Worm (Caenorhabditis elegans) whole organism, L1 larva: ENCODE results near the gene C34F11.2.

Experiments
- C04F5.9 ChIP-seq: sonication (generic microtip); optimal IDR thresholded peaks from 2 replicates; lab custom pipeline; 2016; ENCODE audit warnings: missing genetic modification characterization, missing compliant biosample characterization
- C34B4.2 ChIP-seq: sonication (generic microtip); optimal IDR thresholded peaks from 2 replicates; lab custom pipeline; 2017; ENCODE audit warnings: mild to moderate bottlenecking, missing genetic modification characterization, missing compliant biosample characterization
- F16B12.6 ChIP-seq: fragments of 150-350 bp; optimal IDR thresholded peaks from 2 replicates; lab custom pipeline; 2014; ENCODE audit warnings: missing biosample characterization, missing genetic modification characterization
- aha-1 ChIP-seq: fragments of 150-350 bp; optimal IDR thresholded peaks from 2 replicates; lab custom pipeline; 2014; ENCODE audit warnings: missing biosample characterization, missing genetic modification characterization
- alr-1 ChIP-seq: fragments of 200-800 bp; sonication (Bioruptor generic); optimal IDR thresholded peaks from 2 replicates; lab custom pipeline; 2018; ENCODE audit warnings: borderline replicate concordance, mild to moderate bottlenecking, missing genetic modification characterization, missing compliant biosample characterization
- aly-2 ChIP-seq: fragments of 150-350 bp; optimal IDR thresholded peaks from 2 replicates; lab custom pipeline; 2014; ENCODE audit warnings: missing biosample characterization, missing genetic modification characterization
- ama-1 ChIP-seq: fragments of 150-350 bp; optimal IDR thresholded peaks from 2 replicates; lab custom pipeline; 2014
- blmp-1 ChIP-seq: fragments of 150-350 bp; optimal IDR thresholded peaks from 2 replicates; lab custom pipeline; 2014; ENCODE audit warnings: missing biosample characterization, missing genetic modification characterization
- ceh-63 ChIP-seq: fragments of 200-800 bp; sonication (Bioruptor generic); optimal IDR thresholded peaks from 2 replicates; lab custom pipeline; 2018; ENCODE audit warnings: mild to moderate bottlenecking, missing genetic modification characterization, missing compliant biosample characterization
- ceh-82 ChIP-seq, 3 experiments: fragments of 150-350 bp in 1 of 3; sonication (generic microtip) in 2 of 3; optimal IDR thresholded peaks; 2 replicates each; lab custom pipeline; 2014 to 2017; ENCODE audit warnings: missing biosample characterization in 3 of 3, missing genetic modification characterization in 3 of 3
- ces-1 ChIP-seq: fragments of 150-350 bp; optimal IDR thresholded peaks from 2 replicates; lab custom pipeline; 2014; ENCODE audit warnings: missing biosample characterization, missing genetic modification reagents, missing genetic modification characterization
- dpl-1 ChIP-seq, 3 experiments: fragments of 150-350 bp in 2 of 3; sonication (generic microtip) in 1 of 3; optimal IDR thresholded peaks; 2 replicates each; lab custom pipeline; 2014 to 2017; ENCODE audit warnings: missing biosample characterization in 3 of 3, missing genetic modification characterization in 3 of 3, missing genetic modification reagents in 3 of 3
- efl-1 ChIP-seq, 4 experiments: fragments of 150-350 bp; optimal IDR thresholded peaks in 3 of 4; peaks in 1 of 4; 1 replicate in 1 of 4; 2 replicates in 3 of 4; lab custom pipeline; 2014; ENCODE audit warnings: missing biosample characterization in 2 of 4, missing genetic modification characterization in 2 of 4, missing genetic modification reagents in 2 of 4
- egl-13 ChIP-seq: sonication (generic microtip); optimal IDR thresholded peaks from 2 replicates; lab custom pipeline; 2016; ENCODE audit warnings: missing genotype, missing genetic modification reagents, missing genetic modification characterization, missing compliant biosample characterization
- elt-3 ChIP-seq, 6 experiments: fragments of 150-350 bp in 1 of 6; sonication (generic microtip); optimal IDR thresholded peaks; 2 replicates each; lab custom pipeline; 2017 to 2018; ENCODE audit warnings: missing biosample characterization in 6 of 6, missing genetic modification characterization in 6 of 6, inconsistent platforms in 1 of 6
- ets-5 ChIP-seq: fragments of 200-800 bp; sonication (Bioruptor generic); IDR thresholded peaks from 2 replicates; pipeline ENCODE4 v1.3.6; 2022; ENCODE audit warnings: missing genetic modification characterization, missing compliant biosample characterization
- fkh-10 ChIP-seq: sonication (generic microtip); optimal IDR thresholded peaks from 2 replicates; lab custom pipeline; 2017; ENCODE audit warnings: missing biosample characterization, missing genetic modification reagents, missing genetic modification characterization
- fkh-4 ChIP-seq: sonication (generic microtip); optimal IDR thresholded peaks from 2 replicates; lab custom pipeline; 2016; ENCODE audit warnings: missing compliant biosample characterization, missing genetic modification characterization, borderline replicate concordance
- fos-1 ChIP-seq: fragments of 150-350 bp; optimal IDR thresholded peaks from 2 replicates; lab custom pipeline; 2014; ENCODE audit warnings: missing biosample characterization, missing genetic modification characterization
- grh-1 ChIP-seq: fragments of 200-800 bp; sonication (Bioruptor generic); IDR thresholded peaks from 2 replicates; pipeline ENCODE4 v1.3.6; 2022; ENCODE audit warnings: missing genetic modification reagents, missing genetic modification characterization, missing compliant biosample characterization
- hlh-4 ChIP-seq: sonication (generic microtip); optimal IDR thresholded peaks from 2 replicates; lab custom pipeline; 2016; ENCODE audit warnings: mild to moderate bottlenecking, missing genetic modification characterization, missing compliant biosample characterization
- hpl-2 ChIP-seq: fragments of 150-350 bp; optimal IDR thresholded peaks from 2 replicates; lab custom pipeline; 2014; ENCODE audit warnings: missing biosample characterization, missing genetic modification reagents, missing genetic modification characterization
- jun-1 ChIP-seq: fragments of 150-350 bp; optimal IDR thresholded peaks from 2 replicates; lab custom pipeline; 2014; ENCODE audit warnings: missing biosample characterization, missing genetic modification reagents, missing genetic modification characterization
- lin-13 ChIP-seq: fragments of 150-350 bp; optimal IDR thresholded peaks from 2 replicates; lab custom pipeline; 2014; ENCODE audit warnings: missing biosample characterization, missing genetic modification reagents, missing genetic modification characterization
- lin-14 ChIP-seq: fragments of 200-800 bp; sonication (Bioruptor generic); optimal IDR thresholded peaks from 2 replicates; lab custom pipeline; 2018; ENCODE audit warnings: mild to moderate bottlenecking, missing genetic modification characterization, moderate library complexity, missing compliant biosample characterization
- lin-35 ChIP-seq, 2 experiments: fragments of 150-350 bp; optimal IDR thresholded peaks; 2 replicates each; lab custom pipeline; 2014; ENCODE audit warnings: missing biosample characterization in 2 of 2, missing genetic modification characterization in 2 of 2, missing genetic modification reagents in 2 of 2
- lsy-2 ChIP-seq, 2 experiments: fragments of 150-350 bp; optimal IDR thresholded peaks; 2 replicates each; lab custom pipeline; 2014; ENCODE audit warnings: missing biosample characterization in 2 of 2, missing genetic modification characterization in 2 of 2
- mef-2 ChIP-seq: fragments of 150-350 bp; optimal IDR thresholded peaks from 2 replicates; lab custom pipeline; 2014; ENCODE audit warnings: missing biosample characterization, missing genetic modification characterization
- mep-1 ChIP-seq: fragments of 150-350 bp; optimal IDR thresholded peaks from 2 replicates; lab custom pipeline; 2014; ENCODE audit warnings: missing biosample characterization, missing genetic modification characterization
- nhr-11 ChIP-seq: fragments of 150-350 bp; optimal IDR thresholded peaks from 2 replicates; lab custom pipeline; 2014; ENCODE audit warnings: missing biosample characterization, missing genetic modification characterization
- nhr-19 ChIP-seq: fragments of 200-800 bp; sonication (Bioruptor generic); conservative IDR thresholded peaks from 2 replicates; pipeline ENCODE4 v1.3.6; 2022; ENCODE audit warnings: missing genetic modification characterization, missing compliant biosample characterization
- nhr-20 ChIP-seq: sonication (generic microtip); optimal IDR thresholded peaks from 2 replicates; lab custom pipeline; 2016; ENCODE audit warnings: mild to moderate bottlenecking, missing genetic modification characterization, missing compliant biosample characterization
- nhr-237 ChIP-seq: fragments of 150-350 bp; optimal IDR thresholded peaks from 2 replicates; lab custom pipeline; 2014; ENCODE audit warnings: missing biosample characterization, missing genetic modification characterization
- nhr-47 ChIP-seq: sonication (generic microtip); optimal IDR thresholded peaks from 2 replicates; lab custom pipeline; 2016; ENCODE audit warnings: mild to moderate bottlenecking, missing genetic modification characterization, moderate library complexity, missing compliant biosample characterization
- nhr-76 ChIP-seq: sonication (generic microtip); optimal IDR thresholded peaks from 2 replicates; lab custom pipeline; 2017; ENCODE audit warnings: missing biosample characterization, missing genetic modification characterization
- nhr-84 ChIP-seq: sonication (generic microtip); optimal IDR thresholded peaks from 2 replicates; lab custom pipeline; 2017; ENCODE audit warnings: missing biosample characterization, missing genetic modification characterization
- nhr-90 ChIP-seq: sonication (generic microtip); optimal IDR thresholded peaks from 2 replicates; lab custom pipeline; 2016; ENCODE audit warnings: mild to moderate bottlenecking, missing genetic modification characterization, missing compliant biosample characterization; ENCODE audit not compliant: poor library complexity
- pag-3 ChIP-seq: sonication (generic microtip); optimal IDR thresholded peaks from 2 replicates; lab custom pipeline; 2017; ENCODE audit warnings: missing genetic modification characterization, mild to moderate bottlenecking, missing compliant biosample characterization, antibody characterized with exemption, borderline replicate concordance; ENCODE audit not compliant: insufficient read depth
- pax-3 ChIP-seq: fragments of 200-800 bp; sonication (Bioruptor generic); optimal IDR thresholded peaks from 2 replicates; lab custom pipeline; 2018; ENCODE audit warnings: mild to moderate bottlenecking, missing genetic modification characterization, moderate library complexity, missing compliant biosample characterization
- rnt-1 ChIP-seq: sonication (generic microtip); optimal IDR thresholded peaks from 2 replicates; lab custom pipeline; 2016; ENCODE audit warnings: mild to moderate bottlenecking, missing genetic modification characterization, moderate library complexity, missing compliant biosample characterization
- sox-4 ChIP-seq: sonication (generic microtip); optimal IDR thresholded peaks from 2 replicates; lab custom pipeline; 2016; ENCODE audit warnings: missing genetic modification characterization, missing compliant biosample characterization
- swsn-7 ChIP-seq: sonication (generic microtip); optimal IDR thresholded peaks from 2 replicates; lab custom pipeline; 2016; ENCODE audit warnings: missing genetic modification characterization, missing compliant biosample characterization
- tbx-2 ChIP-seq: sonication (generic microtip); optimal IDR thresholded peaks from 2 replicates; lab custom pipeline; 2016; ENCODE audit warnings: missing genetic modification characterization, missing compliant biosample characterization
- tlp-1 ChIP-seq: fragments of 150-350 bp; optimal IDR thresholded peaks from 2 replicates; lab custom pipeline; 2014; ENCODE audit warnings: missing biosample characterization, missing genetic modification characterization
- unc-62 ChIP-seq: fragments of 150-350 bp; optimal IDR thresholded peaks from 2 replicates; lab custom pipeline; 2014; ENCODE audit warnings: missing biosample characterization, missing genetic modification reagents, missing genetic modification characterization
- unc-86 ChIP-seq: sonication (generic microtip); optimal IDR thresholded peaks from 2 replicates; lab custom pipeline; 2016; ENCODE audit warnings: missing genetic modification characterization, missing compliant biosample characterization
- unc-98 ChIP-seq: fragments of 200-800 bp; sonication (Bioruptor generic); IDR thresholded peaks from 2 replicates; pipeline ENCODE4 v1.3.6; 2022; ENCODE audit warnings: missing genetic modification characterization, missing compliant biosample characterization
- vab-15 ChIP-seq: sonication (generic microtip); optimal IDR thresholded peaks from 2 replicates; lab custom pipeline; 2017; ENCODE audit warnings: missing genotype, mild to moderate bottlenecking, missing genetic modification characterization, missing compliant biosample characterization
- xbp-1 ChIP-seq: sonication (generic microtip); optimal IDR thresholded peaks from 2 replicates; lab custom pipeline; 2016; ENCODE audit warnings: missing genetic modification characterization, missing compliant biosample characterization
- zag-1 ChIP-seq: fragments of 150-350 bp; optimal IDR thresholded peaks from 2 replicates; lab custom pipeline; 2014; ENCODE audit warnings: missing biosample characterization, missing genetic modification characterization
- ztf-11 ChIP-seq, 2 experiments: sonication (generic microtip); optimal IDR thresholded peaks; 2 replicates each; lab custom pipeline; 2016 to 2017; ENCODE audit warnings: missing genetic modification characterization in 2 of 2, missing biosample characterization in 1 of 2, missing compliant biosample characterization in 1 of 2

The C34F11.2 gene

ce11 chrII:5200987-5201582 lies 11.0 kb upstream of the C34F11.2 start (continued):
- TF ChIP-seq nhr-19 (GFP tag; lab: Robert Waterston, UW), result peak; percentile 20; the same call in 1 of the 2 replicates
- TF ChIP-seq blmp-1 (tag; lab: Kevin White, UChicago), result peak; percentile 87
- TF ChIP-seq ama-1 (lab: Kevin White, UChicago), result no peak
- peak; percentile 48 for TF ChIP-seq rnt-1
- TF ChIP-seq dpl-1 (GFP tag; optimal IDR thresholded peaks at IDR 0.05; lab: Kevin White, UChicago), result peak in 2 of 3 experiments; percentile 11 to 23
- TF ChIP-seq tlp-1 (tag; lab: Kevin White, UChicago), result no peak
- no peak for TF ChIP-seq lin-13 (GFP tag; lab: Kevin White, UChicago)
- TF ChIP-seq nhr-47 (tag; lab: Kevin White, UChicago), result peak; percentile 28
- TF ChIP-seq grh-1 (GFP tag; lab: Robert Waterston, UW), result no peak
- peak; percentile 30 for TF ChIP-seq swsn-7 (tag; lab: Kevin White, UChicago)
- TF ChIP-seq lin-14 (GFP tag; lab: Kevin White, UChicago), result peak; percentile 85
- no peak for TF ChIP-seq ces-1
- TF ChIP-seq ceh-63 (GFP tag; lab: Kevin White, UChicago), result no peak
- peak; percentile 41 for TF ChIP-seq mep-1
- no peak for TF ChIP-seq hpl-2 (GFP tag; lab: Kevin White, UChicago)
- no peak for TF ChIP-seq alr-1 (tag; lab: Kevin White, UChicago)
- no peak for TF ChIP-seq nhr-76
- TF ChIP-seq C34B4.2 (tag; lab: Kevin White, UChicago), result no peak
- no peak for TF ChIP-seq hlh-4 (tag; lab: Kevin White, UChicago)
- TF ChIP-seq nhr-237 (tag; lab: Kevin White, UChicago), result no peak
- no peak for TF ChIP-seq aha-1
- no peak for TF ChIP-seq fos-1 (tag; lab: Kevin White, UChicago)
- TF ChIP-seq elt-3 (tag; optimal IDR thresholded peaks at IDR 0.05; lab: Kevin White, UChicago), result peak in 1 of 6 experiments; percentile 45
- TF ChIP-seq lin-35 (GFP tag; optimal IDR thresholded peaks at IDR 0.05; lab: Kevin White, UChicago), result peak; percentile 31 to 37
- no peak for TF ChIP-seq nhr-11 (tag; lab: Kevin White, UChicago)
- peak; percentile 39 for TF ChIP-seq nhr-20
- no peak for TF ChIP-seq zag-1 (tag; lab: Kevin White, UChicago)
- TF ChIP-seq ztf-11 (tag; optimal IDR thresholded peaks at IDR 0.05; lab: Kevin White, UChicago), result no peak
- no peak for TF ChIP-seq C04F5.9 (tag; lab: Kevin White, UChicago)
- TF ChIP-seq vab-15 (tag; lab: Kevin White, UChicago), result no peak
- no peak for TF ChIP-seq aly-2
- no peak for TF ChIP-seq fkh-10 (GFP tag; lab: Kevin White, UChicago)
- no peak for TF ChIP-seq ets-5 (GFP tag; lab: Robert Waterston, UW)
- TF ChIP-seq nhr-84 (tag; lab: Kevin White, UChicago), result no peak
- TF ChIP-seq lsy-2 (tag; optimal IDR thresholded peaks at IDR 0.05; lab: Kevin White, UChicago), result peak; percentile 22 to 65
- no peak for TF ChIP-seq unc-98 (GFP tag; lab: Robert Waterston, UW)
- TF ChIP-seq unc-86 (tag; lab: Kevin White, UChicago), result peak; percentile 40
- no peak for TF ChIP-seq mef-2 (tag; lab: Kevin White, UChicago)
- TF ChIP-seq jun-1 (tag; lab: Kevin White, UChicago), result no peak
- peak; percentile 46 for TF ChIP-seq tbx-2 (tag; lab: Kevin White, UChicago)
- no peak for TF ChIP-seq sox-4 (tag; lab: Kevin White, UChicago)
- TF ChIP-seq efl-1 (optimal IDR thresholded peaks at IDR 0.05; lab: Kevin White, UChicago), result peak; percentile 49 to 50
- TF ChIP-seq efl-1 (GFP tag; optimal IDR thresholded peaks at IDR 0.05 in 1 of 2; lab: Kevin White, UChicago), result peak; percentile 14 to 90
- no peak for TF ChIP-seq pax-3 (tag; lab: Kevin White, UChicago)
- no peak for TF ChIP-seq egl-13 (tag; lab: Kevin White, UChicago)
- TF ChIP-seq ceh-82 (tag; optimal IDR thresholded peaks at IDR 0.05; lab: Kevin White, UChicago), result peak in 1 of 3 experiments; percentile 20
- no peak for TF ChIP-seq fkh-4 (tag; lab: Kevin White, UChicago)
- TF ChIP-seq unc-62, result no peak
- no peak for TF ChIP-seq pag-3
- TF ChIP-seq F16B12.6, result no peak
- TF ChIP-seq nhr-90 (tag; lab: Kevin White, UChicago), result no peak
- TF ChIP-seq xbp-1 (tag; lab: Kevin White, UChicago), result no peak
